Fruit fly (Drosophila melanogaster): Measurements from ENCODE around the gene CG12523.

- TF ChIP-seq Jra (GFP tag; optimal IDR thresholded peaks at IDR 0.05) (no peak), foxo (GFP tag; optimal IDR thresholded peaks at IDR 0.05) (no peak)
Measured at dm6 chr3L:10829160-10829559, 28.2 kb downstream of the CG12523 start.

Data from whole organism, wandering third instar larva.